Worm (Caenorhabditis elegans): Measurements from ENCODE around the gene C34C12.1.

Gene C34C12.1

ce11 chrIII:3426741-3427140 lies 27.4 kb upstream of the C34C12.1 start:
- TF ChIP-seq hmg-4 (GFP tag; optimal IDR thresholded peaks at IDR 0.05), result no peak
- TF ChIP-seq pes-1 (GFP tag; IDR thresholded peaks at IDR 0.05), result 0 out of 2 replicates have a peak, but pooled peaks have one; percentile 5
- no peak for TF ChIP-seq ceh-13 (GFP tag; optimal IDR thresholded peaks at IDR 0.05)
- no peak for TF ChIP-seq B0310.2 (tag; optimal IDR thresholded peaks at IDR 0.05)
- 0 out of 2 replicates have a peak, but pooled peaks have one; percentile 19 for TF ChIP-seq scrt-1 (GFP tag; IDR thresholded peaks at IDR 0.05)

DNA sequence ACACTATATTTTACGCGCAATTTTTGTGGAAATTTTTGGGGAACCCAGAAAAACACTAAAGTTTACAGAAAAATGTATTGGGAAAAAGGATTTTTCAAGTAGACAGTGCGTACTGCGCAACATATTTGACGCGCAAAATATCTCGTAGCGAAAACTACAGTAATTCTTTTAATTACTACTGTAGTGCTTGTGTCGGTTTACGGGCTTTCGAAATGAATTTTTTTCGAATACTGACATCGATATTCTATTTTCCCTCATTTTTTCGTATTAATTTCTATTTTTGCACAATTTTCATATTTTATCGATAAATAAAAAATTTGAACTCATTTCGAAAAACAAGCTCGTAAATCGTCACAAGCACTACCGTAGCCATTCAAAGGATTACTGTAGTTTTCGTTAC lies 25.6 kb upstream of the C34C12.1 start:
- TF ChIP-seq ceh-36 (tag; optimal IDR thresholded peaks at IDR 0.05) (no peak), hmbx-1 (tag; optimal IDR thresholded peaks at IDR 0.05) (no peak), hnd-1 (tag; optimal IDR thresholded peaks at IDR 0.05) (no peak), aly-1 (tag; optimal IDR thresholded peaks at IDR 0.05) (no peak), flt-1 (GFP tag; IDR thresholded peaks at IDR 0.05) (no peak), tra-4 (tag; optimal IDR thresholded peaks at IDR 0.05) (no peak), hmg-4 (GFP tag; optimal IDR thresholded peaks at IDR 0.05) (no peak), sea-1 (GFP tag; conservative IDR thresholded peaks at IDR 0.05) (no peak), ceh-13 (GFP tag; optimal IDR thresholded peaks at IDR 0.05) (no peak), tbx-11 (GFP tag; IDR thresholded peaks at IDR 0.05) (no peak)

- no peak for TF ChIP-seq ceh-13 (GFP tag; optimal IDR thresholded peaks at IDR 0.05)
- no peak for TF ChIP-seq tbx-11 (GFP tag; IDR thresholded peaks at IDR 0.05)
Observed at ce11 chrIII:3429761-3430160, 24.4 kb upstream of the C34C12.1 start.

DNA sequence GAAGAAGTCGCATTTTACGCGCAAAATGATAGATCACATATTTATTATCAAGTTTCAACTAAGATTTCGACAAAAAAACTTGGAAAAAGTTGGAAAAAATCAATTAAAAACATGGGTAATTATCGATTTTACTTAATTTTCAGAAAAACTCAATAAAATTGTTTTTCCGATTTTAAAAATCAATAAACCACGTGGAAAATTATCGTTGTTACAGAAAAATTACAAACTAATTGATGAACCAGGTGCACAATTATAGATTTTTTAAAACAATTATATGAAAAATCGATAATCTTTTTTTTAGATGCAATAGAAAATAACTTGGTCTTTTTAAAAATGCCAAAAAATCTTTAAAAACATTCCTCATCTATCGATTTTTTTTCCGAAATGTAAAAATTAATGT lies 23.5 kb upstream of the C34C12.1 start:
- TF ChIP-seq pes-1 (GFP tag; IDR thresholded peaks at IDR 0.05), result no peak
- TF ChIP-seq B0310.2 (tag; optimal IDR thresholded peaks at IDR 0.05), result no peak
- TF ChIP-seq aly-1 (tag; optimal IDR thresholded peaks at IDR 0.05), result no peak
- no peak for TF ChIP-seq ama-1 (optimal IDR thresholded peaks at IDR 0.05)
- TF ChIP-seq scrt-1 (GFP tag; IDR thresholded peaks at IDR 0.05), result no peak
- no peak for TF ChIP-seq ceh-36 (tag; optimal IDR thresholded peaks at IDR 0.05)
- TF ChIP-seq tbx-37 (GFP tag; conservative IDR thresholded peaks at IDR 0.05), result no peak
- no peak for TF ChIP-seq tbx-11 (GFP tag; IDR thresholded peaks at IDR 0.05)
- no peak for TF ChIP-seq ceh-13 (GFP tag; optimal IDR thresholded peaks at IDR 0.05)
- no peak for TF ChIP-seq flt-1 (GFP tag; IDR thresholded peaks at IDR 0.05)
- TF ChIP-seq hmg-4 (GFP tag; optimal IDR thresholded peaks at IDR 0.05), result no peak
- no peak for TF ChIP-seq tra-4 (tag; optimal IDR thresholded peaks at IDR 0.05)
- no peak for TF ChIP-seq ets-7 (tag; optimal IDR thresholded peaks at IDR 0.05)
- no peak for TF ChIP-seq hnd-1 (tag; optimal IDR thresholded peaks at IDR 0.05)
- no peak for TF ChIP-seq F13C5.2 (tag; optimal IDR thresholded peaks at IDR 0.05)
- no peak for TF ChIP-seq sea-1 (GFP tag; conservative IDR thresholded peaks at IDR 0.05)
- no peak for TF ChIP-seq hmbx-1 (tag; optimal IDR thresholded peaks at IDR 0.05)

- no peak for TF ChIP-seq sea-1 (GFP tag; conservative IDR thresholded peaks at IDR 0.05)
- no peak for TF ChIP-seq scrt-1 (GFP tag; IDR thresholded peaks at IDR 0.05)
- no peak for TF ChIP-seq ama-1 (optimal IDR thresholded peaks at IDR 0.05)
- no peak for TF ChIP-seq flt-1 (GFP tag; IDR thresholded peaks at IDR 0.05)
- TF ChIP-seq aly-1 (tag; optimal IDR thresholded peaks at IDR 0.05), result no peak
- TF ChIP-seq tbx-37 (GFP tag; conservative IDR thresholded peaks at IDR 0.05), result no peak
- no peak for TF ChIP-seq ceh-36 (tag; optimal IDR thresholded peaks at IDR 0.05)
- TF ChIP-seq pes-1 (GFP tag; IDR thresholded peaks at IDR 0.05), result no peak
- TF ChIP-seq F13C5.2 (tag; optimal IDR thresholded peaks at IDR 0.05), result no peak
- TF ChIP-seq hnd-1 (tag; optimal IDR thresholded peaks at IDR 0.05), result no peak
- no peak for TF ChIP-seq ceh-13 (GFP tag; optimal IDR thresholded peaks at IDR 0.05)
- TF ChIP-seq tra-4 (tag; optimal IDR thresholded peaks at IDR 0.05), result no peak
- TF ChIP-seq hmg-4 (GFP tag; optimal IDR thresholded peaks at IDR 0.05), result no peak
- TF ChIP-seq ets-7 (tag; optimal IDR thresholded peaks at IDR 0.05), result no peak
- TF ChIP-seq tbx-11 (GFP tag; IDR thresholded peaks at IDR 0.05), result no peak
- TF ChIP-seq B0310.2 (tag; optimal IDR thresholded peaks at IDR 0.05), result no peak
- no peak for TF ChIP-seq hmbx-1 (tag; optimal IDR thresholded peaks at IDR 0.05)
Observed at ce11 chrIII:3431385-3431784, 22.8 kb upstream of the C34C12.1 start, which contains the start of gene K01A11.1. Gene K01A11.1 (minus strand): TSS chrIII:3431485.

ce11 chrIII:3435152-3435551 lies 19.0 kb upstream of the C34C12.1 start:
- no peak for TF ChIP-seq tbx-11 (GFP tag; IDR thresholded peaks at IDR 0.05)

DNA sequence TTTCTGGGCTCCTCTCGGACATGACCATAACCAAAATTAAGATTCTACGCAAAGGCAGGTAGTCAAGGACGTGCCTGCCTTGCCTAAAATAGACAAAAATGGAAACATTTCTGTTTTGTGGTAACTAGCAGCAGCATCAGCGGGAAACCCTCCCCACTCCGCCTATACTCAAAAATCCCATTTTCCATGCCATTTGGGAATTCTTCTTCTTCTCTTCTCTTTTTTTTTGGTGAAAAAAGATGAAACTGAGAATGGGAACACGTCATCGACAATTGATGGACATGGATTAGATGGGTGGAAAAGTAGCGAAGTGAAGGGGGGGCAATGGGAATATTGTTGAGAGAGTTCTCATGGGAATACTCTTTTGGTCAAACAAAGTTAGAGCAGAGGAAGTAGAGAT lies 17.0 kb upstream of the C34C12.1 start:
- no peak for TF ChIP-seq flt-1 (GFP tag; IDR thresholded peaks at IDR 0.05)
- TF ChIP-seq tbx-37 (GFP tag; conservative IDR thresholded peaks at IDR 0.05), result no peak
- no peak for TF ChIP-seq ceh-13 (GFP tag; optimal IDR thresholded peaks at IDR 0.05)
- no peak for TF ChIP-seq pes-1 (GFP tag; IDR thresholded peaks at IDR 0.05)
- no peak for TF ChIP-seq B0310.2 (tag; optimal IDR thresholded peaks at IDR 0.05)
- TF ChIP-seq scrt-1 (GFP tag; IDR thresholded peaks at IDR 0.05), result no peak
- TF ChIP-seq hnd-1 (tag; optimal IDR thresholded peaks at IDR 0.05), result no peak
- no peak for TF ChIP-seq aly-1 (tag; optimal IDR thresholded peaks at IDR 0.05)
- no peak for TF ChIP-seq ets-7 (tag; optimal IDR thresholded peaks at IDR 0.05)
- TF ChIP-seq ama-1 (optimal IDR thresholded peaks at IDR 0.05), result no peak
- TF ChIP-seq tra-4 (tag; optimal IDR thresholded peaks at IDR 0.05), result no peak
- no peak for TF ChIP-seq hmg-4 (GFP tag; optimal IDR thresholded peaks at IDR 0.05)
- TF ChIP-seq hmbx-1 (tag; optimal IDR thresholded peaks at IDR 0.05), result no peak

- TF ChIP-seq ceh-36 (tag; optimal IDR thresholded peaks at IDR 0.05), result no peak
- TF ChIP-seq flt-1 (GFP tag; IDR thresholded peaks at IDR 0.05), result no peak
- TF ChIP-seq scrt-1 (GFP tag; IDR thresholded peaks at IDR 0.05), result no peak
- TF ChIP-seq tbx-37 (GFP tag; conservative IDR thresholded peaks at IDR 0.05), result no peak
- TF ChIP-seq tra-4 (tag; optimal IDR thresholded peaks at IDR 0.05), result no peak
- no peak for TF ChIP-seq B0310.2 (tag; optimal IDR thresholded peaks at IDR 0.05)
- no peak for TF ChIP-seq hmbx-1 (tag; optimal IDR thresholded peaks at IDR 0.05)
- TF ChIP-seq ceh-13 (GFP tag; optimal IDR thresholded peaks at IDR 0.05), result no peak
- TF ChIP-seq tbx-11 (GFP tag; IDR thresholded peaks at IDR 0.05), result no peak
- no peak for TF ChIP-seq ama-1 (optimal IDR thresholded peaks at IDR 0.05)
- TF ChIP-seq pes-1 (GFP tag; IDR thresholded peaks at IDR 0.05), result no peak
- no peak for TF ChIP-seq aly-1 (tag; optimal IDR thresholded peaks at IDR 0.05)
- no peak for TF ChIP-seq sea-1 (GFP tag; conservative IDR thresholded peaks at IDR 0.05)
- no peak for TF ChIP-seq ets-7 (tag; optimal IDR thresholded peaks at IDR 0.05)
- TF ChIP-seq hnd-1 (tag; optimal IDR thresholded peaks at IDR 0.05), result no peak
- no peak for TF ChIP-seq F13C5.2 (tag; optimal IDR thresholded peaks at IDR 0.05)
- no peak for TF ChIP-seq hmg-4 (GFP tag; optimal IDR thresholded peaks at IDR 0.05)
Observed at ce11 chrIII:3444139-3444538, 10.0 kb upstream of the C34C12.1 start, which contains the start of gene spe-41. Gene spe-41 (minus strand): TSS chrIII:3444210.

Measured in whole organism, early embryonic.